Fruit fly (Drosophila melanogaster) whole organism, embryonic: ENCODE results near the gene scu.

Experiments used
- ATbp ChIP-seq: fragments of 200-800 bp; sonication (Bioruptor generic); optimal IDR thresholded peaks from 2 replicates; lab custom pipeline; 2017; ENCODE audit warnings: missing biosample characterization, mild to moderate bottlenecking, missing genetic modification characterization, missing genetic modification reagents
- CG10267 ChIP-seq: fragments of 200-800 bp; sonication (Bioruptor generic); optimal IDR thresholded peaks from 2 replicates; lab custom pipeline; 2018; ENCODE audit warnings: missing biosample characterization, mild to moderate bottlenecking, missing genetic modification characterization, moderate library complexity
- CG11723 ChIP-seq: fragments of 200-800 bp; sonication (Bioruptor generic); optimal IDR thresholded peaks from 2 replicates; lab custom pipeline; 2017; ENCODE audit warnings: missing biosample characterization, mild to moderate bottlenecking, missing genetic modification characterization
- CG12155 ChIP-seq: fragments of 200-800 bp; sonication (Bioruptor generic); optimal IDR thresholded peaks from 3 replicates; lab custom pipeline; 2016; ENCODE audit warnings: missing biosample characterization, missing genetic modification characterization
- CG1233 ChIP-seq: fragments of 200-800 bp; sonication (Bioruptor generic); optimal IDR thresholded peaks from 4 replicates; lab custom pipeline; 2018; ENCODE audit warnings: missing biosample characterization, mild to moderate bottlenecking, missing genetic modification characterization
- CG13424 ChIP-seq: fragments of 200-800 bp; sonication (Bioruptor generic); optimal IDR thresholded peaks from 2 replicates; lab custom pipeline; 2019; ENCODE audit warnings: missing biosample characterization, mild to moderate bottlenecking, missing genetic modification characterization, moderate library complexity
- CG15073 ChIP-seq: fragments of 200-800 bp; sonication (Bioruptor generic); optimal IDR thresholded peaks from 2 replicates; lab custom pipeline; 2016; ENCODE audit warnings: missing biosample characterization, missing genetic modification characterization
- CG15479 ChIP-seq: fragments of 200-800 bp; sonication (Bioruptor generic); optimal IDR thresholded peaks from 3 replicates; lab custom pipeline; 2019; ENCODE audit warnings: missing biosample characterization, mild to moderate bottlenecking, missing genetic modification characterization, moderate library complexity
- CG15514 ChIP-seq: fragments of 200-800 bp; sonication (Bioruptor generic); optimal IDR thresholded peaks from 3 replicates; lab custom pipeline; 2017; ENCODE audit warnings: missing biosample characterization, missing genetic modification characterization, mild to moderate bottlenecking, moderate library complexity, missing genetic modification reagents
- CG18599 ChIP-seq: fragments of 200-800 bp; sonication (Bioruptor generic); optimal IDR thresholded peaks from 3 replicates; lab custom pipeline; 2017; ENCODE audit warnings: missing biosample characterization, missing genetic modification characterization, mild to moderate bottlenecking, moderate library complexity, missing genetic modification reagents
- CG2875 ChIP-seq: fragments of 200-800 bp; sonication (Bioruptor generic); optimal IDR thresholded peaks from 2 replicates; lab custom pipeline; 2017; ENCODE audit warnings: missing biosample characterization, mild to moderate bottlenecking, missing genetic modification characterization, missing genetic modification reagents
- CG2889 ChIP-seq: fragments of 200-800 bp; sonication (Bioruptor generic); IDR thresholded peaks from 3 replicates; pipeline ENCODE4 v1.3.6; 2022; ENCODE audit warnings: missing biosample characterization, missing genetic modification characterization
- CG30431 ChIP-seq: fragments of 200-800 bp; sonication (Bioruptor generic); optimal IDR thresholded peaks from 2 replicates; lab custom pipeline; 2017; ENCODE audit warnings: missing biosample characterization, missing genetic modification characterization
- CG3065 ChIP-seq: fragments of 200-800 bp; sonication (Bioruptor generic); optimal IDR thresholded peaks from 2 replicates; lab custom pipeline; 2016; ENCODE audit warnings: missing biosample characterization, missing genetic modification characterization
- CG31365 ChIP-seq: fragments of 200-800 bp; sonication (Bioruptor generic); optimal IDR thresholded peaks from 2 replicates; lab custom pipeline; 2018; ENCODE audit warnings: missing biosample characterization, mild to moderate bottlenecking, missing genetic modification characterization
- CG3163 ChIP-seq: fragments of 200-800 bp; sonication (Bioruptor generic); optimal IDR thresholded peaks from 3 replicates; lab custom pipeline; 2016; ENCODE audit warnings: missing biosample characterization, missing genetic modification characterization
- CG32772 ChIP-seq: fragments of 200-800 bp; sonication (Bioruptor generic); IDR thresholded peaks from 2 replicates; pipeline ENCODE4 v1.3.6; 2022; ENCODE audit warnings: missing biosample characterization, missing genetic modification characterization
- CG34376 ChIP-seq: fragments of 200-800 bp; sonication (Bioruptor generic); optimal IDR thresholded peaks from 2 replicates; lab custom pipeline; 2018; ENCODE audit warnings: missing biosample characterization, mild to moderate bottlenecking, missing genetic modification characterization
- CG34422 ChIP-seq: fragments of 200-800 bp; sonication (Bioruptor generic); IDR thresholded peaks from 3 replicates; pipeline ENCODE4 v1.3.6; 2022; ENCODE audit warnings: missing biosample characterization, missing genetic modification characterization
- CG42726 ChIP-seq: fragments of 200-800 bp; sonication (Bioruptor generic); IDR thresholded peaks from 2 replicates; pipeline ENCODE4 v1.3.6; 2022; ENCODE audit warnings: missing biosample characterization, missing genetic modification characterization; ENCODE audit not compliant: partially characterized antibody
- CG4328 ChIP-seq: fragments of 200-800 bp; sonication (Bioruptor generic); optimal IDR thresholded peaks from 3 replicates; lab custom pipeline; 2017; ENCODE audit warnings: missing biosample characterization, missing genetic modification reagents, missing genetic modification characterization
- CG4820 ChIP-seq: fragments of 200-800 bp; sonication (Bioruptor generic); optimal IDR thresholded peaks from 3 replicates; lab custom pipeline; 2016; ENCODE audit warnings: missing biosample characterization, missing genetic modification characterization
- CG8281 ChIP-seq: fragments of 200-800 bp; sonication (Bioruptor generic); optimal IDR thresholded peaks from 2 replicates; lab custom pipeline; 2018; ENCODE audit warnings: missing biosample characterization, mild to moderate bottlenecking, missing genetic modification characterization, moderate library complexity
- Dp ChIP-seq: fragments of 200-800 bp; sonication (Bioruptor generic); optimal IDR thresholded peaks from 2 replicates; lab custom pipeline; 2018; ENCODE audit warnings: missing biosample characterization, mild to moderate bottlenecking, missing genetic modification characterization, moderate library complexity
- Eip74EF ChIP-seq, 2 experiments: fragments of 200-800 bp in 1 of 2; fragments of >200 bp in 1 of 2; sonication (Bioruptor generic) in 1 of 2; optimal IDR thresholded peaks; 2 replicates each; lab custom pipeline; 2017 to 2019; ENCODE audit warnings: missing biosample characterization in 2 of 2, missing genetic modification characterization in 2 of 2, mild to moderate bottlenecking in 1 of 2, moderate library complexity in 1 of 2
- Hr39 ChIP-seq: fragments of >200 bp; optimal IDR thresholded peaks from 2 replicates; lab custom pipeline; 2017
- Lim3 ChIP-seq: fragments of 200-800 bp; sonication (Bioruptor generic); IDR thresholded peaks from 2 replicates; pipeline ENCODE4 v1.3.6; 2022; ENCODE audit warnings: missing biosample characterization, missing genetic modification characterization
- Sox102F ChIP-seq: fragments of 200-800 bp; sonication (Bioruptor generic); optimal IDR thresholded peaks from 2 replicates; lab custom pipeline; 2018; ENCODE audit warnings: missing biosample characterization, mild to moderate bottlenecking, missing genetic modification characterization, moderate library complexity
- ac ChIP-seq: fragments of 200-800 bp; sonication (Bioruptor generic); optimal IDR thresholded peaks from 3 replicates; lab custom pipeline; 2017; ENCODE audit warnings: missing biosample characterization, mild to moderate bottlenecking, missing genetic modification characterization
- ash1 ChIP-seq: fragments of 200-800 bp; sonication (Bioruptor generic); optimal IDR thresholded peaks from 2 replicates; lab custom pipeline; 2018; ENCODE audit warnings: missing biosample characterization, mild to moderate bottlenecking, missing genetic modification characterization
- bcd ChIP-seq: fragments of 200-800 bp; sonication (Bioruptor generic); optimal IDR thresholded peaks from 2 replicates; lab custom pipeline; 2017; ENCODE audit warnings: missing biosample characterization, mild to moderate bottlenecking, missing genetic modification characterization
- corto ChIP-seq: fragments of 200-800 bp; sonication (Bioruptor generic); optimal IDR thresholded peaks from 2 replicates; lab custom pipeline; 2016; ENCODE audit warnings: missing biosample characterization, mild to moderate bottlenecking, missing genetic modification characterization, moderate library complexity
- ewg ChIP-seq: fragments of 200-800 bp; sonication (Bioruptor generic); optimal IDR thresholded peaks from 3 replicates; lab custom pipeline; 2017; ENCODE audit warnings: mild to moderate bottlenecking, missing biosample characterization, missing genetic modification reagents, missing genetic modification characterization
- exex ChIP-seq: fragments of 200-800 bp; sonication (Bioruptor generic); optimal IDR thresholded peaks from 4 replicates; lab custom pipeline; 2018; ENCODE audit warnings: missing biosample characterization, mild to moderate bottlenecking, missing genetic modification characterization, moderate library complexity
- fd64A ChIP-seq: fragments of 200-800 bp; sonication (Bioruptor generic); optimal IDR thresholded peaks from 3 replicates; lab custom pipeline; 2018; ENCODE audit warnings: missing biosample characterization, mild to moderate bottlenecking, missing genetic modification characterization
- gce ChIP-seq: fragments of 200-800 bp; sonication (Bioruptor generic); IDR thresholded peaks from 3 replicates; pipeline ENCODE4 v1.3.6; 2022; ENCODE audit warnings: missing biosample characterization, missing genetic modification characterization
- her ChIP-seq: fragments of 200-800 bp; sonication (Bioruptor generic); optimal IDR thresholded peaks from 2 replicates; lab custom pipeline; 2016; ENCODE audit warnings: missing biosample characterization, missing genetic modification characterization
- lab ChIP-seq: fragments of 200-800 bp; sonication (Bioruptor generic); optimal IDR thresholded peaks from 3 replicates; lab custom pipeline; 2017; ENCODE audit warnings: missing biosample characterization, missing genetic modification characterization, mild to moderate bottlenecking, moderate library complexity, missing genetic modification reagents
- luna ChIP-seq: fragments of 200-800 bp; sonication (Bioruptor generic); optimal IDR thresholded peaks from 2 replicates; lab custom pipeline; 2016; ENCODE audit warnings: missing biosample characterization, missing genetic modification characterization
- pfk ChIP-seq: fragments of 200-800 bp; sonication (Bioruptor generic); optimal IDR thresholded peaks from 2 replicates; lab custom pipeline; 2018; ENCODE audit warnings: missing biosample characterization, mild to moderate bottlenecking, missing genetic modification characterization, moderate library complexity
- rib ChIP-seq: fragments of 200-800 bp; sonication (Bioruptor generic); IDR thresholded peaks from 2 replicates; pipeline ENCODE4 v1.3.6; 2022; ENCODE audit warnings: missing biosample characterization, missing genetic modification characterization
- ro ChIP-seq: fragments of 200-800 bp; sonication (Bioruptor generic); IDR thresholded peaks from 2 replicates; pipeline ENCODE4 v1.3.6; 2022; ENCODE audit warnings: missing biosample characterization, missing genetic modification characterization
- run ChIP-seq: fragments of 200-800 bp; sonication (Bioruptor generic); optimal IDR thresholded peaks from 3 replicates; lab custom pipeline; 2018; ENCODE audit warnings: missing biosample characterization, mild to moderate bottlenecking, missing genetic modification characterization
- sens ChIP-seq: fragments of 200-800 bp; sonication (Bioruptor generic); peaks from one replicate; lab custom pipeline; 2016; ENCODE audit warnings: missing biosample characterization, missing genetic modification characterization
- trem ChIP-seq: fragments of 200-800 bp; optimal IDR thresholded peaks from 3 replicates; lab custom pipeline; 2019; ENCODE audit warnings: missing biosample characterization, mild to moderate bottlenecking, missing genetic modification characterization, moderate library complexity
- vvl ChIP-seq: fragments of 200-800 bp; sonication (Bioruptor generic); IDR thresholded peaks from 2 replicates; pipeline ENCODE4 v1.3.6; 2022; ENCODE audit warnings: missing biosample characterization, missing genetic modification characterization
- wdn ChIP-seq: fragments of 200-800 bp; sonication (Bioruptor generic); IDR thresholded peaks from 2 replicates; pipeline ENCODE4 v1.3.6; 2022; ENCODE audit warnings: missing biosample characterization, missing genetic modification characterization
- wek ChIP-seq: fragments of 200-800 bp; sonication (Bioruptor generic); optimal IDR thresholded peaks from 3 replicates; lab custom pipeline; 2018; ENCODE audit warnings: missing biosample characterization, mild to moderate bottlenecking, missing genetic modification characterization, moderate library complexity

Gene scu

DNA sequence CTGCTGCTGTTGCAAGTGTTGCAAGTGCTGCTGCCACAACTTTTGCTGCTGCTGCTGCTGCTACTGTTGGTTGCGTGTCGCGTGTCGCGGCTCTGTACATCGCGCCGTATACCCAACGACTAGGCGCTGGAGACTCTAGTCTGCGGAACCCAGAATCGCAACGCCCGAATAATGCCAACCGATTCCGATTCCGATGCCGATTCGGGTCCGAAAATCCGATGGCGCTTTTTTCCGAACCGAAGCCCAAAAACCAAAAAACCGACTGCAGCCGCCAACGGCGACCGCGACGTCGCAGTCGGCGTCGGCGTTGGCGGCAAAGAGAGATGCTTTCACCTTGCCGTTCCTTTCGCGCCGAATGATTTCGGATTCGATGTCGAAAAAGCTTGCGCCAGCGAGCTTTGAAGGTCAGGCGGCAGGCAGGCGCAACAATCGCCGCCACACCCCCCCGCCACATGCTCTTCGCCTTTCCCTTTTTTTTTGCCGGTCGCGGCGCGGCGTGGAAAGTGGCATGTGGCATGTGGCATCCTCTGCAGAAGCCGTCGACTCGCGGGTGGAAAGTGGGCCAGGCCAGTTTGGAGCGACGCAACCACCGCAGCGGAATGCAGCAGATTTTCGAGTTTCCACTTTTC is 27.8 kb upstream of the scu start, which contains the start of gene Sh (continued):
- TF ChIP-seq rib (no peak), Sox102F (GFP tag; lab: Kevin White, UChicago) (no peak), CG12155 (GFP tag; lab: Kevin White, UChicago) (no peak), CG15073 (GFP tag; lab: Kevin White, UChicago) (no peak)

DNA sequence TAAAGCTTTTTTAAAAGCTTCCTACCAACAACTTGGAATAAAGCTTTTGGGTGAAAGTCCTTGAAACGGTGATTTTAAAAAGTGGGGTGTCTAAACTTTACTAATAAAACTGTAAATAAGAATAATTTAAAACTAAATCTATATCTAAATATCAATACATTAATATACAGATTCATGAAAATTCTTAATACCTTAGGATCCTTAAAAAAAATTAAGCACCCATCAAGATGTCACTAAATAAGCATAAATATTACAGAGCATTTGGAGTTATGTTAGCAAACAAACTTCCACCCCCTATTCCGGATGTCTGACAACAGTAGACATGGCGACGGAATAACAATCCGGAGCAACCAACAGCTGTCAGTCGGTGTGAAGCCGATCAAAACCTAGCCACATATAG is 26.9 kb upstream of the scu start, which contains the start of gene Dhc16F:
Gene Dhc16F (plus strand): TSS at position 301 of the 400 bp plus-strand sequence.
- TF ChIP-seq luna (no peak), Lim3 (GFP tag; lab: Robert Waterston, UW) (no peak), ewg (GFP tag; lab: Kevin White, UChicago) (no peak), CG42726 (GFP tag; lab: Robert Waterston, UW) (no peak), trem (no peak), run (tag; lab: Kevin White, UChicago) (no peak), Eip74EF (GFP tag; optimal IDR thresholded peaks at IDR 0.05; lab: Kevin White, UChicago) (no peak), CG34422 (GFP tag; lab: Robert Waterston, UW) (no peak), ro (no peak), ac (GFP tag; lab: Kevin White, UChicago) (no peak), CG2875 (GFP tag; lab: Kevin White, UChicago) (no peak), bcd (GFP tag; lab: Kevin White, UChicago) (no peak), her (GFP tag; lab: Kevin White, UChicago) (no peak), CG3065 (GFP tag; lab: Kevin White, UChicago) (no peak), Hr39 (lab: Kevin White, UChicago) (no peak), vvl (no peak), CG15073 (GFP tag; lab: Kevin White, UChicago) (no peak)

DNA sequence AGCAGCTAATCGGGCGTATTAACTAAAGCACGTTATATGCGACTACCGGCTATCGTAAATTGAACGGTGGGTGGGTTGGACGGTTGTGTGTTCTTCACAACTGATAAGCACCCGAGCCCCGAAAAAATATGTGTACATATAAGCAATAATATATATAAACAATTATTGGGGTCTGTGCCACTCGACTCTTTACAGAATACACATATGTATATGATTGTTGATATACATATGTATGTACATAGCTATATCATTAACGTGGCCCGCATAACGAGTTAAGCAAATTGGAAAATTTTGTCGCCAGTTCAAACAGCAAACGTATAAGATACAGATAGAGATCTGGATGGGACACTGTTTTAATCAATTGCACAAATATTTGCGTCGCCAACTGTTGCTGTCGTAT is 8.4 kb upstream of the scu start:
- TF ChIP-seq CG8281: peak; percentile 21
- peak; percentile 30 for TF ChIP-seq CG4328 (GFP tag; lab: Kevin White, UChicago)
- no peak for TF ChIP-seq gce (GFP tag; lab: Robert Waterston, UW)
- peak; percentile 35 for TF ChIP-seq fd64A (GFP tag; lab: Kevin White, UChicago)
- TF ChIP-seq CG15479 (GFP tag; lab: Kevin White, UChicago): no peak
- no peak for TF ChIP-seq CG30431 (GFP tag; lab: Kevin White, UChicago)
- TF ChIP-seq CG10267 (tag; lab: Kevin White, UChicago): no peak
- TF ChIP-seq CG1233 (GFP tag; lab: Kevin White, UChicago): peak; percentile 25
- no peak for TF ChIP-seq CG2889 (GFP tag; lab: Robert Waterston, UW)
- peak; percentile 57 for TF ChIP-seq exex (tag; lab: Kevin White, UChicago)
- peak; percentile 46 for TF ChIP-seq sens (GFP tag; lab: Kevin White, UChicago)
- TF ChIP-seq CG4820 (GFP tag; lab: Kevin White, UChicago): no peak
- no peak for TF ChIP-seq CG3163 (GFP tag; lab: Kevin White, UChicago)
- TF ChIP-seq ATbp: peak; percentile 62
- no peak for TF ChIP-seq wdn (GFP tag; lab: Robert Waterston, UW)
- peak; percentile 58 for TF ChIP-seq CG18599 (GFP tag; lab: Kevin White, UChicago)
- TF ChIP-seq wek (GFP tag; lab: Kevin White, UChicago): peak; percentile 47
- peak; percentile 51 for TF ChIP-seq CG15514 (GFP tag; lab: Kevin White, UChicago)
- no peak for TF ChIP-seq CG32772 (GFP tag; lab: Robert Waterston, UW)
- TF ChIP-seq lab (GFP tag; lab: Kevin White, UChicago): peak; percentile 74
- peak; percentile 26 for TF ChIP-seq CG34376
- peak; percentile 31 for TF ChIP-seq CG31365 (tag; lab: Kevin White, UChicago)
- no peak for TF ChIP-seq corto
- TF ChIP-seq CG13424 (tag; lab: Kevin White, UChicago): peak; percentile 37
- TF ChIP-seq pfk (GFP tag; lab: Kevin White, UChicago): peak; percentile 31
- TF ChIP-seq Dp: no peak
- no peak for TF ChIP-seq CG11723 (GFP tag; lab: Kevin White, UChicago)
- TF ChIP-seq ash1 (GFP tag; lab: Kevin White, UChicago): peak; percentile 11
